Fruit fly (Drosophila melanogaster) Kc167 (cell line): ENCODE results near the gene Brd7-9.

Source experiments
- Sin3A ChIP-seq: fragments of >200 bp; optimal IDR thresholded peaks from 2 replicates; lab custom pipeline; 2018; ENCODE audit warnings: missing external identifiers
- h ChIP-seq: fragments of >200 bp; optimal IDR thresholded peaks from 3 replicates; lab custom pipeline; 2018; ENCODE audit warnings: missing external identifiers
- ttk ChIP-seq: sonication (Bioruptor generic); optimal IDR thresholded peaks from 2 replicates; lab custom pipeline; 2017; ENCODE audit warnings: missing external identifiers

dm6 chr2L:7756835-7757234 lies 25.8 kb upstream of the Brd7-9 start:
- TF ChIP-seq ttk (lab: Kevin White, UChicago), result no peak
- TF ChIP-seq h (lab: Kevin White, UChicago), result no peak
- no peak for TF ChIP-seq Sin3A (lab: Kevin White, UChicago)
